Worm (Caenorhabditis elegans) whole organism, L3 larva: Measurements from ENCODE around the gene vps-52.

Experiments
- ZK546.5 ChIP-seq: sonication (generic microtip); optimal IDR thresholded peaks from 2 replicates; lab custom pipeline; 2017; ENCODE audit warnings: missing biosample characterization, missing genetic modification characterization
- aly-2 ChIP-seq: fragments of 150-350 bp; optimal IDR thresholded peaks from 2 replicates; lab custom pipeline; 2014; ENCODE audit warnings: missing biosample characterization, missing genetic modification characterization
- ceh-28 ChIP-seq: fragments of 150-350 bp; optimal IDR thresholded peaks from 2 replicates; lab custom pipeline; 2014; ENCODE audit warnings: missing biosample characterization, missing genetic modification reagents, missing genetic modification characterization
- ceh-82 ChIP-seq: fragments of 150-350 bp; optimal IDR thresholded peaks from 2 replicates; lab custom pipeline; 2014; ENCODE audit warnings: missing biosample characterization, missing genetic modification characterization
- ceh-9 ChIP-seq: sonication (generic microtip); optimal IDR thresholded peaks from 2 replicates; lab custom pipeline; 2018; ENCODE audit warnings: missing biosample characterization, missing genetic modification characterization
- daf-12 ChIP-seq: fragments of 150-350 bp; optimal IDR thresholded peaks from 2 replicates; lab custom pipeline; 2014; ENCODE audit warnings: missing biosample characterization, missing genetic modification reagents, missing genetic modification characterization
- egl-27 ChIP-seq: sonication (generic microtip); optimal IDR thresholded peaks from 4 replicates; lab custom pipeline; 2017; ENCODE audit warnings: missing biosample characterization, missing genetic modification reagents, missing genetic modification characterization
- elt-2 ChIP-seq: sonication (generic microtip); optimal IDR thresholded peaks from 2 replicates; lab custom pipeline; 2016; ENCODE audit warnings: missing genetic modification reagents, mild to moderate bottlenecking, missing genetic modification characterization, missing compliant biosample characterization
- elt-3 ChIP-seq, 3 experiments: fragments of 150-350 bp in 1 of 3; sonication (generic microtip) in 2 of 3; optimal IDR thresholded peaks; 2 replicates in 2 of 3; 4 replicates in 1 of 3; lab custom pipeline; 2014 to 2017; ENCODE audit warnings: missing biosample characterization in 3 of 3, missing genetic modification characterization in 3 of 3
- eor-1 ChIP-seq, 2 experiments: fragments of 150-350 bp; optimal IDR thresholded peaks; 2 replicates each; lab custom pipeline; 2014 to 2018; ENCODE audit warnings: missing biosample characterization in 2 of 2, missing genetic modification characterization in 2 of 2
- fkh-10 ChIP-seq: sonication (generic microtip); optimal IDR thresholded peaks from 2 replicates; lab custom pipeline; 2017; ENCODE audit warnings: missing biosample characterization, missing genetic modification reagents, missing genetic modification characterization
- fkh-2 ChIP-seq: fragments of 150-350 bp; optimal IDR thresholded peaks from 2 replicates; lab custom pipeline; 2014; ENCODE audit warnings: missing biosample characterization, missing genetic modification reagents, missing genetic modification characterization
- fos-1 ChIP-seq: fragments of 150-350 bp; optimal IDR thresholded peaks from 2 replicates; lab custom pipeline; 2014; ENCODE audit warnings: missing biosample characterization, missing genetic modification characterization
- hmg-11 ChIP-seq: sonication (generic microtip); optimal IDR thresholded peaks from 2 replicates; lab custom pipeline; 2016; ENCODE audit warnings: missing genetic modification characterization, missing compliant biosample characterization
- jun-1 ChIP-seq: fragments of 150-350 bp; optimal IDR thresholded peaks from 2 replicates; lab custom pipeline; 2014; ENCODE audit warnings: missing biosample characterization, missing genetic modification reagents, missing genetic modification characterization
- lin-39 ChIP-seq: fragments of 150-350 bp; optimal IDR thresholded peaks from 2 replicates; lab custom pipeline; 2018; ENCODE audit warnings: missing biosample characterization, missing genetic modification reagents, missing genetic modification characterization
- mdl-1 ChIP-seq: fragments of 150-350 bp; optimal IDR thresholded peaks from 2 replicates; lab custom pipeline; 2014; ENCODE audit warnings: missing biosample characterization, missing genetic modification characterization
- mml-1 ChIP-seq: fragments of 150-350 bp; sonication (generic microtip); optimal IDR thresholded peaks from 3 replicates; lab custom pipeline; 2014; ENCODE audit warnings: missing biosample characterization, missing genetic modification characterization
- nfya-1 ChIP-seq: sonication (generic microtip); optimal IDR thresholded peaks from 2 replicates; lab custom pipeline; 2017; ENCODE audit warnings: missing genetic modification characterization, mild to moderate bottlenecking, missing compliant biosample characterization, antibody characterized with exemption, moderate library complexity; ENCODE audit not compliant: insufficient read depth
- nhr-12 ChIP-seq: fragments of 150-350 bp; optimal IDR thresholded peaks from 2 replicates; lab custom pipeline; 2014; ENCODE audit warnings: missing biosample characterization, missing genetic modification characterization
- nhr-23 ChIP-seq: fragments of 150-350 bp; optimal IDR thresholded peaks from 2 replicates; lab custom pipeline; 2014; ENCODE audit warnings: missing biosample characterization, missing genetic modification reagents, missing genetic modification characterization
- nhr-25 ChIP-seq: sonication (generic microtip); optimal IDR thresholded peaks from 2 replicates; lab custom pipeline; 2017; ENCODE audit warnings: missing biosample characterization, missing genetic modification characterization
- nhr-28 ChIP-seq: fragments of 150-350 bp; optimal IDR thresholded peaks from 2 replicates; lab custom pipeline; 2014; ENCODE audit warnings: missing biosample characterization, missing genetic modification characterization
- nhr-43 ChIP-seq: sonication (generic microtip); optimal IDR thresholded peaks from 2 replicates; lab custom pipeline; 2016; ENCODE audit warnings: mild to moderate bottlenecking, missing genetic modification characterization, missing compliant biosample characterization; ENCODE audit not compliant: poor library complexity, severe bottlenecking
- nhr-67 ChIP-seq: fragments of 150-350 bp; optimal IDR thresholded peaks from 2 replicates; lab custom pipeline; 2014; ENCODE audit warnings: missing biosample characterization, missing genetic modification characterization
- nhr-76 ChIP-seq: fragments of 150-350 bp; sonication (generic microtip); optimal IDR thresholded peaks from 5 replicates; lab custom pipeline; 2014; ENCODE audit warnings: missing biosample characterization, missing genetic modification characterization
- pha-4 ChIP-seq: fragments of 150-350 bp; optimal IDR thresholded peaks from 2 replicates; lab custom pipeline; 2014; ENCODE audit warnings: missing biosample characterization, missing genetic modification reagents, missing genetic modification characterization
- sea-2 ChIP-seq: fragments of 150-350 bp; sonication (generic microtip); optimal IDR thresholded peaks from 4 replicates; lab custom pipeline; 2014; ENCODE audit warnings: missing biosample characterization, missing genetic modification reagents, missing genetic modification characterization
- skn-1 ChIP-seq: fragments of 150-350 bp; optimal IDR thresholded peaks from 2 replicates; lab custom pipeline; 2014; ENCODE audit warnings: missing biosample characterization, missing genetic modification characterization
- snpc-4 ChIP-seq: fragments of 150-350 bp; optimal IDR thresholded peaks from 2 replicates; lab custom pipeline; 2014; ENCODE audit warnings: missing biosample characterization, missing genetic modification characterization
- zag-1 ChIP-seq: fragments of 150-350 bp; optimal IDR thresholded peaks from 2 replicates; lab custom pipeline; 2014; ENCODE audit warnings: missing biosample characterization, missing genetic modification characterization
- ztf-11 ChIP-seq: fragments of 150-350 bp; optimal IDR thresholded peaks from 2 replicates; lab custom pipeline; 2014; ENCODE audit warnings: missing biosample characterization, missing genetic modification characterization
- ztf-4 ChIP-seq: fragments of 150-350 bp; optimal IDR thresholded peaks from 2 replicates; lab custom pipeline; 2014; ENCODE audit warnings: missing biosample characterization, missing genetic modification characterization

vps-52 gene

DNA sequence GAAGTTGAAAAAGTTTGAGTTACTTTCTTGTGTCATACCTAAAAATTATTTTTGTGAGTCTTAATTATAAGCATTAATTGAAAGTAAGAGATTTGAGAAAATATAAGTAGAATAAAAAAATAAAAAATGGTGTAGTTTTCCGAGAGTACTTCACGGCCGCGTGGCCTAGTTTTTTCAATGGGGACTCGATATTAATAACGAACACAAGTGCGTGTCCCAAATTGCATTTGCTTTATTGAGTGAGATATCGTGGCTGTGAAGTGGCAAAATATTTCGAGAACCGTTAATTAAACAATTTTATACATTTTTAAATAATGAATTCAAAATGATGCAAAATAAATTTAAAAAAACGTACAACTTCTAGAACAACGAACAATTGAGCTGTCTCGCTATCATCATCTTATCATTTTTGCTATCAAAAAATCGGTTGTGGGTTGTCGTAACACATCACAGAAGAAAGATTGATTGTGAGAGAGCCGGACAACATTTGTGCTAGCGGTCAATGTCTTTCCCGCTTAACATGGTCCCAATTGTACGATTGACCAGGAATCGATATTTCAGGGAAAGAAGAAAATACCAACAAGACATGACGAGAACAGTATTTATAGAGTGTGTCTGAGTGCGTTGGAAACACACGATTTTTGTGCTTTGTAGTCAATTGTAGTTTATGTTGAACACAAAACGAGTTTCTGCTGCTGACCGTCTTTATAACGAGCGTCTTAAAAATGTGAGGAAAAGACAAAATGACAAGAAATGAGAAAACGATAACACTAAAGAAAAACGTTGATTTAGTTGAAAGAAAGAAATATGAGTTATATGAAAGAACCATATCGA lies 4.8 kb downstream of the vps-52 start, which contains the start of gene apy-1:
apy-1 (minus strand) TSS at position 38 of the 834 bp plus-strand sequence.
- peak; percentile 5 for TF ChIP-seq hmg-11 (tag; lab: Kevin White, UChicago)
- peak; percentile 33 for TF ChIP-seq nfya-1 (tag; lab: Kevin White, UChicago)
- peak; percentile 26 for TF ChIP-seq nhr-25 (tag; lab: Kevin White, UChicago)
- TF ChIP-seq snpc-4 (tag; lab: Kevin White, UChicago), result peak; percentile 21
- TF ChIP-seq nhr-43 (tag; lab: Kevin White, UChicago), result peak; percentile 83
- TF ChIP-seq pha-4 (tag; lab: Kevin White, UChicago), result peak; percentile 56
- TF ChIP-seq ceh-28 (tag; lab: Kevin White, UChicago), result peak; percentile 57
- TF ChIP-seq nhr-23 (tag; lab: Kevin White, UChicago), result peak; percentile 28
- no peak for TF ChIP-seq elt-3 (tag; optimal IDR thresholded peaks at IDR 0.05; lab: Kevin White, UChicago)
- peak; percentile 82 for TF ChIP-seq elt-2 (tag; lab: Kevin White, UChicago)
- TF ChIP-seq skn-1 (tag; lab: Kevin White, UChicago), result no peak
- TF ChIP-seq eor-1 (tag; optimal IDR thresholded peaks at IDR 0.05; lab: Kevin White, UChicago), result no peak

ce11 chrX:7572057-7572456 lies 6.9 kb downstream of the vps-52 start, which contains the start of gene pcyt-1:
TSS of gene pcyt-1 (plus strand) at chrX:7572357.
- TF ChIP-seq hmg-11 (tag; lab: Kevin White, UChicago) (no peak), nhr-28 (tag; lab: Kevin White, UChicago) (no peak), snpc-4 (tag; lab: Kevin White, UChicago) (no peak), ztf-4 (tag; lab: Kevin White, UChicago) (no peak), nhr-25 (tag; lab: Kevin White, UChicago) (no peak), aly-2 (tag; lab: Kevin White, UChicago) (no peak), zag-1 (tag; lab: Kevin White, UChicago) (no peak), ceh-9 (no peak), fkh-2 (tag; lab: Kevin White, UChicago) (no peak), ceh-82 (tag; lab: Kevin White, UChicago) (no peak), fkh-10 (GFP tag; lab: Kevin White, UChicago) (no peak), ZK546.5 (tag; lab: Kevin White, UChicago) (no peak), daf-12 (tag; lab: Kevin White, UChicago) (no peak), egl-27 (tag; lab: Kevin White, UChicago) (no peak), nhr-67 (no peak), jun-1 (no peak), elt-3 (tag; optimal IDR thresholded peaks at IDR 0.05; lab: Kevin White, UChicago) (no peak), fos-1 (no peak), sea-2 (GFP tag; lab: Kevin White, UChicago) (no peak)

- TF ChIP-seq ztf-4 (tag; lab: Kevin White, UChicago) (no peak), daf-12 (tag; lab: Kevin White, UChicago) (no peak), hmg-11 (tag; lab: Kevin White, UChicago) (no peak), mdl-1 (no peak), sea-2 (GFP tag; lab: Kevin White, UChicago) (no peak), mml-1 (tag; lab: Kevin White, UChicago) (no peak), jun-1 (no peak), nhr-76 (tag; lab: Kevin White, UChicago) (no peak), nhr-12 (tag; lab: Kevin White, UChicago) (no peak)
These were observed 8.0 kb downstream of the vps-52 start for ce11 chrX:7573172-7573571.

ce11 chrX:7573572-7573628 lies 8.3 kb downstream of the vps-52 start, which contains the start of the genes unc-98 and F08C6.18:
TSS of gene unc-98 (minus strand) at chrX:7573619.
TSS of gene F08C6.18 (minus strand) at chrX:7573628.
- TF ChIP-seq nfya-1 (tag; lab: Kevin White, UChicago), result no peak
- no peak for TF ChIP-seq fkh-2 (tag; lab: Kevin White, UChicago)
- no peak for TF ChIP-seq lin-39
- TF ChIP-seq elt-2 (tag; lab: Kevin White, UChicago), result no peak
- TF ChIP-seq eor-1 (tag; optimal IDR thresholded peaks at IDR 0.05; lab: Kevin White, UChicago), result no peak
- no peak for TF ChIP-seq skn-1 (tag; lab: Kevin White, UChicago)
- no peak for TF ChIP-seq nhr-25 (tag; lab: Kevin White, UChicago)
- TF ChIP-seq, all 47 proteins: peak for 0

- TF ChIP-seq ztf-11 (no peak), pha-4 (tag; lab: Kevin White, UChicago) (peak; percentile 24)
These were observed 8.5 kb downstream of the vps-52 start for ce11 chrX:7573629-7574028.
